Fruit fly (Drosophila melanogaster) whole organism, embryonic: ENCODE data around the gene Scamp.
A peak's percentile ranks its signal among the peaks of the same experiment; 100 is the strongest.

Experiments used
- Adf1 ChIP-seq: fragments of 200-800 bp; sonication (Bioruptor generic); IDR thresholded peaks from 2 replicates; pipeline ENCODE4 v1.3.6; 2022; ENCODE audit warnings: missing biosample characterization, missing genetic modification characterization
- Antp ChIP-seq: fragments of 200-800 bp; sonication (Bioruptor generic); optimal IDR thresholded peaks from 3 replicates; lab custom pipeline; 2016; ENCODE audit warnings: missing biosample characterization, missing genetic modification characterization
- BEAF-32 ChIP-seq: fragments of 200-800 bp; sonication (Bioruptor generic); optimal IDR thresholded peaks from 3 replicates; lab custom pipeline; 2017; ENCODE audit warnings: missing biosample characterization, missing genetic modification characterization, mild to moderate bottlenecking, moderate library complexity, missing genetic modification reagents
- Bdp1 ChIP-seq: fragments of 200-800 bp; sonication (Bioruptor generic); optimal IDR thresholded peaks from 3 replicates; lab custom pipeline; 2016; ENCODE audit warnings: missing biosample characterization, missing genetic modification characterization
- Bgb ChIP-seq: fragments of 200-800 bp; sonication (Bioruptor generic); IDR thresholded peaks from 2 replicates; pipeline ENCODE4 v1.3.6; 2022; ENCODE audit warnings: missing biosample characterization, missing genetic modification characterization; ENCODE audit not compliant: partially characterized antibody
- CG11085 ChIP-seq: fragments of 200-800 bp; sonication (Bioruptor generic); IDR thresholded peaks from 2 replicates; pipeline ENCODE4 v1.3.6; 2022; ENCODE audit warnings: missing biosample characterization, missing genetic modification characterization
- CG11560 ChIP-seq: fragments of 200-800 bp; sonication (Bioruptor generic); IDR thresholded peaks from 3 replicates; pipeline ENCODE4 v1.3.6; 2022; ENCODE audit warnings: missing biosample characterization, missing genetic modification characterization
- CG12104 ChIP-seq: fragments of 200-800 bp; sonication (Bioruptor generic); optimal IDR thresholded peaks from 3 replicates; lab custom pipeline; 2016; ENCODE audit warnings: missing biosample characterization, missing genetic modification characterization
- CG14667 ChIP-seq: fragments of 200-800 bp; sonication (Bioruptor generic); IDR thresholded peaks from 2 replicates; pipeline ENCODE4 v1.3.6; 2022; ENCODE audit warnings: missing biosample characterization, missing genetic modification characterization
- CG17385 ChIP-seq: fragments of 200-800 bp; sonication (Bioruptor generic); optimal IDR thresholded peaks from 3 replicates; lab custom pipeline; 2018; ENCODE audit warnings: missing biosample characterization, mild to moderate bottlenecking, missing genetic modification characterization
- CG3281 ChIP-seq: fragments of 200-800 bp; sonication (Bioruptor generic); optimal IDR thresholded peaks from 3 replicates; lab custom pipeline; 2017; ENCODE audit warnings: missing biosample characterization, mild to moderate bottlenecking, missing genetic modification characterization
- CG4730 ChIP-seq: fragments of 200-800 bp; sonication (Bioruptor generic); IDR thresholded peaks from 2 replicates; pipeline ENCODE4 v1.3.6; 2022; ENCODE audit warnings: missing biosample characterization, missing genetic modification characterization
- CG5180 ChIP-seq: fragments of 200-800 bp; sonication (Bioruptor generic); optimal IDR thresholded peaks from 3 replicates; lab custom pipeline; 2017; ENCODE audit warnings: missing biosample characterization, missing genetic modification characterization, mild to moderate bottlenecking, moderate library complexity, missing genetic modification reagents
- CG6272 ChIP-seq: fragments of 200-800 bp; sonication (Bioruptor generic); IDR thresholded peaks from 2 replicates; pipeline ENCODE4 v1.3.6; 2022; ENCODE audit warnings: missing biosample characterization, missing genetic modification characterization
- CG9727 ChIP-seq: fragments of 200-800 bp; sonication (Bioruptor generic); optimal IDR thresholded peaks from 3 replicates; lab custom pipeline; 2017; ENCODE audit warnings: missing biosample characterization, mild to moderate bottlenecking, missing genetic modification characterization
- CG9817 ChIP-seq: fragments of 200-800 bp; sonication (Bioruptor generic); optimal IDR thresholded peaks from 2 replicates; lab custom pipeline; 2018; ENCODE audit warnings: missing biosample characterization, mild to moderate bottlenecking, missing genetic modification characterization, moderate library complexity
- CoRest ChIP-seq: fragments of 200-800 bp; sonication (Bioruptor generic); optimal IDR thresholded peaks from 3 replicates; lab custom pipeline; 2018; ENCODE audit warnings: missing biosample characterization, mild to moderate bottlenecking, missing genetic modification characterization, moderate library complexity
- Dfd ChIP-seq, 2 experiments: fragments of >200 bp; optimal IDR thresholded peaks; 2 replicates each; lab custom pipeline; 2017; ENCODE audit warnings: missing biosample characterization in 2 of 2, missing genetic modification characterization in 2 of 2
- Drgx ChIP-seq: fragments of 200-800 bp; sonication (Bioruptor generic); IDR thresholded peaks from 2 replicates; pipeline ENCODE4 v1.3.6; 2022; ENCODE audit warnings: missing biosample characterization, missing genetic modification characterization
- E2f2 ChIP-seq: fragments of 200-800 bp; sonication (Bioruptor generic); IDR thresholded peaks from 2 replicates; pipeline ENCODE4 v1.3.6; 2022; ENCODE audit warnings: missing biosample characterization, missing genetic modification characterization
- ERR ChIP-seq: fragments of 200-800 bp; sonication (Bioruptor generic); optimal IDR thresholded peaks from 2 replicates; lab custom pipeline; 2016; ENCODE audit warnings: missing biosample characterization, missing genetic modification characterization
- Eip74EF ChIP-seq, 2 experiments: fragments of 200-800 bp in 1 of 2; fragments of >200 bp in 1 of 2; sonication (Bioruptor generic) in 1 of 2; optimal IDR thresholded peaks; 2 replicates each; lab custom pipeline; 2017 to 2019; ENCODE audit warnings: missing biosample characterization in 2 of 2, missing genetic modification characterization in 2 of 2, mild to moderate bottlenecking in 1 of 2, moderate library complexity in 1 of 2
- HHEX ChIP-seq: fragments of 200-800 bp; sonication (Bioruptor generic); optimal IDR thresholded peaks from 3 replicates; lab custom pipeline; 2017; ENCODE audit warnings: missing biosample characterization, mild to moderate bottlenecking, missing genetic modification characterization, missing genetic modification reagents
- HLH4C ChIP-seq: fragments of 200-800 bp; sonication (Bioruptor generic); IDR thresholded peaks from 3 replicates; pipeline ENCODE4 v1.3.6; 2022; ENCODE audit warnings: missing biosample characterization, missing genetic modification characterization; ENCODE audit not compliant: partially characterized antibody
- Hr39 ChIP-seq: fragments of >200 bp; optimal IDR thresholded peaks from 2 replicates; lab custom pipeline; 2017
- Hsf ChIP-seq: fragments of 200-800 bp; sonication (Bioruptor generic); optimal IDR thresholded peaks from 3 replicates; lab custom pipeline; 2016; ENCODE audit warnings: missing biosample characterization, missing genetic modification characterization
- Nf-YC ChIP-seq: fragments of 200-800 bp; optimal IDR thresholded peaks from 3 replicates; lab custom pipeline; 2019; ENCODE audit warnings: missing biosample characterization, mild to moderate bottlenecking, missing genetic modification characterization, moderate library complexity
- Optix ChIP-seq: fragments of 200-800 bp; sonication (Bioruptor generic); IDR thresholded peaks from 3 replicates; pipeline ENCODE4 v1.3.6; 2022; ENCODE audit warnings: missing biosample characterization, missing genetic modification characterization
- Scr ChIP-seq: fragments of 200-800 bp; sonication (Bioruptor generic); IDR thresholded peaks from 2 replicates; pipeline ENCODE4 v1.3.6; 2022; ENCODE audit warnings: missing biosample characterization, missing genetic modification characterization; ENCODE audit not compliant: partially characterized antibody
- Taf1 ChIP-seq: fragments of 200-800 bp; sonication (Bioruptor generic); IDR thresholded peaks from 2 replicates; pipeline ENCODE4 v1.3.6; 2022; ENCODE audit warnings: missing biosample characterization, missing genetic modification characterization
- Xbp1 ChIP-seq: fragments of 200-800 bp; sonication (Bioruptor generic); optimal IDR thresholded peaks from 3 replicates; lab custom pipeline; 2016; ENCODE audit warnings: missing biosample characterization, mild to moderate bottlenecking, missing genetic modification characterization
- caup ChIP-seq: fragments of 200-800 bp; sonication (Bioruptor generic); optimal IDR thresholded peaks from 3 replicates; lab custom pipeline; 2017; ENCODE audit warnings: missing biosample characterization, mild to moderate bottlenecking, missing genetic modification characterization, moderate library complexity; ENCODE audit not compliant: severe bottlenecking
- dm ChIP-seq: fragments of 200-800 bp; sonication (Bioruptor generic); optimal IDR thresholded peaks from 3 replicates; lab custom pipeline; 2016; ENCODE audit warnings: missing biosample characterization, missing genetic modification characterization
- emc ChIP-seq: fragments of 200-800 bp; sonication (Bioruptor generic); optimal IDR thresholded peaks from 2 replicates; lab custom pipeline; 2016; ENCODE audit warnings: missing biosample characterization, missing genetic modification characterization
- ftz-f1 ChIP-seq: fragments of 200-800 bp; sonication (Bioruptor generic); optimal IDR thresholded peaks from 2 replicates; lab custom pipeline; 2016; ENCODE audit warnings: missing biosample characterization, missing genetic modification characterization
- gfzf ChIP-seq: fragments of 200-800 bp; sonication (Bioruptor generic); optimal IDR thresholded peaks from 2 replicates; lab custom pipeline; 2016; ENCODE audit warnings: missing biosample characterization, mild to moderate bottlenecking, missing genetic modification characterization, moderate library complexity
- hb ChIP-seq: fragments of 200-800 bp; sonication (Bioruptor generic); IDR thresholded peaks from 3 replicates; pipeline ENCODE4 v1.3.6; 2022; ENCODE audit warnings: missing biosample characterization, missing genetic modification characterization; ENCODE audit not compliant: partially characterized antibody
- jing ChIP-seq: fragments of 200-800 bp; sonication (Bioruptor generic); optimal IDR thresholded peaks from 2 replicates; lab custom pipeline; 2018; ENCODE audit warnings: missing biosample characterization, mild to moderate bottlenecking, missing genetic modification characterization
- kni ChIP-seq: fragments of 200-800 bp; sonication (Bioruptor generic); optimal IDR thresholded peaks from 3 replicates; lab custom pipeline; 2017; ENCODE audit warnings: mild to moderate bottlenecking, missing biosample characterization, missing genetic modification reagents, missing genetic modification characterization
- knrl ChIP-seq: fragments of 200-800 bp; sonication (Bioruptor generic); IDR thresholded peaks from 3 replicates; pipeline ENCODE4 v1.3.6; 2022; ENCODE audit warnings: missing biosample characterization, missing genetic modification characterization; ENCODE audit not compliant: partially characterized antibody
- luna ChIP-seq: fragments of 200-800 bp; sonication (Bioruptor generic); optimal IDR thresholded peaks from 2 replicates; lab custom pipeline; 2016; ENCODE audit warnings: missing biosample characterization, missing genetic modification characterization
- maf-S ChIP-seq: fragments of 200-800 bp; sonication (Bioruptor generic); optimal IDR thresholded peaks from 2 replicates; lab custom pipeline; 2016; ENCODE audit warnings: missing biosample characterization, missing genetic modification characterization
- nerfin-2 ChIP-seq: fragments of 200-800 bp; sonication (Bioruptor generic); IDR thresholded peaks from 2 replicates; pipeline ENCODE4 v1.3.6; 2022; ENCODE audit warnings: missing biosample characterization, missing genetic modification characterization; ENCODE audit not compliant: partially characterized antibody
- pnt ChIP-seq: fragments of 200-800 bp; sonication (Bioruptor generic); optimal IDR thresholded peaks from 3 replicates; lab custom pipeline; 2016; ENCODE audit warnings: missing biosample characterization, missing genetic modification characterization
- prd ChIP-seq, 3 experiments: fragments of >200 bp in 2 of 3; fragments of 200-800 bp in 1 of 3; sonication (Bioruptor generic) in 1 of 3; optimal IDR thresholded peaks in 2 of 3; IDR thresholded peaks in 1 of 3; 2 replicates in 2 of 3; 3 replicates in 1 of 3; pipeline versions ENCODE4 v1.3.6 to Lab custom; 2017 to 2022; ENCODE audit warnings: missing biosample characterization in 1 of 3, missing genetic modification characterization in 1 of 3
- pum ChIP-seq: fragments of 200-800 bp; sonication (Bioruptor generic); optimal IDR thresholded peaks from 2 replicates; lab custom pipeline; 2016; ENCODE audit warnings: missing biosample characterization, missing genetic modification characterization
- repo ChIP-seq: fragments of 200-800 bp; sonication (Bioruptor generic); optimal IDR thresholded peaks from 2 replicates; lab custom pipeline; 2016; ENCODE audit warnings: missing biosample characterization, missing genetic modification characterization
- slou ChIP-seq: fragments of 200-800 bp; sonication (Bioruptor generic); optimal IDR thresholded peaks from 3 replicates; lab custom pipeline; 2016; ENCODE audit warnings: missing biosample characterization, missing genetic modification characterization
- sna ChIP-seq: fragments of 200-800 bp; sonication (Bioruptor generic); IDR thresholded peaks from 2 replicates; pipeline ENCODE4 v1.3.6; 2022; ENCODE audit warnings: missing biosample characterization, missing genetic modification characterization; ENCODE audit not compliant: partially characterized antibody
- vnd ChIP-seq: fragments of 200-800 bp; sonication (Bioruptor generic); IDR thresholded peaks from 3 replicates; pipeline ENCODE4 v1.3.6; 2022; ENCODE audit warnings: missing biosample characterization, missing genetic modification characterization; ENCODE audit not compliant: partially characterized antibody

The Scamp gene

dm6 chrX:15486682-15487081 is 37.0 kb upstream of the Scamp start, which contains the start of gene Gmap (continued):
- TF ChIP-seq HLH4C (GFP tag; lab: Robert Waterston, UW) (peak; percentile 96), Eip74EF (GFP tag; optimal IDR thresholded peaks at IDR 0.05; lab: Kevin White, UChicago) (no peak), emc (no peak), Hr39 (lab: Kevin White, UChicago) (no peak), Dfd (GFP tag; optimal IDR thresholded peaks at IDR 0.05; lab: Kevin White, UChicago) (no peak), jing (GFP tag; lab: Kevin White, UChicago) (no peak), repo (GFP tag; lab: Kevin White, UChicago) (no peak), kni (GFP tag; lab: Kevin White, UChicago) (no peak), sna (GFP tag; lab: Robert Waterston, UW) (peak; percentile 80), Adf1 (GFP tag; lab: Robert Waterston, UW) (0 out of 2 replicates have a peak, but pooled peaks have one; percentile 8), E2f2 (GFP tag; lab: Robert Waterston, UW) (peak; percentile 94), vnd (GFP tag; lab: Robert Waterston, UW) (peak; percentile 82), pum (GFP tag; lab: Kevin White, UChicago) (no peak), luna (GFP tag; lab: Kevin White, UChicago) (no peak), BEAF-32 (GFP tag; lab: Kevin White, UChicago) (peak; percentile 64), Xbp1 (peak; percentile 37), ftz-f1 (no peak), Taf1 (GFP tag; lab: Robert Waterston, UW) (no peak), CoRest (tag; lab: Kevin White, UChicago) (no peak), maf-S (no peak), knrl (peak; percentile 64), Antp (no peak), prd (optimal IDR thresholded peaks at IDR 0.05; lab: Kevin White, UChicago) (no peak), prd (GFP tag; IDR thresholded peaks at IDR 0.05; lab: Robert Waterston, UW) (no peak), CG5180 (GFP tag; lab: Kevin White, UChicago) (no peak), caup (GFP tag; lab: Kevin White, UChicago) (no peak), dm (no peak), hb (GFP tag; lab: Robert Waterston, UW) (peak; percentile 90), pnt (GFP tag; lab: Kevin White, UChicago) (no peak), Nf-YC (peak; percentile 20), CG11560 (tag; lab: Robert Waterston, UW) (no peak), slou (GFP tag; lab: Kevin White, UChicago) (no peak), nerfin-2 (GFP tag; lab: Robert Waterston, UW) (peak; percentile 96), CG6272 (no peak), Bdp1 (no peak), Drgx (GFP tag; lab: Robert Waterston, UW) (no peak), CG9817 (tag; lab: Kevin White, UChicago) (no peak), Scr (GFP tag; lab: Robert Waterston, UW) (peak; percentile 80), CG12104 (GFP tag; lab: Kevin White, UChicago) (no peak), Bgb (GFP tag; lab: Robert Waterston, UW) (peak; percentile 90), HHEX (GFP tag; lab: Kevin White, UChicago) (no peak), CG3281 (no peak), Hsf (GFP tag; lab: Kevin White, UChicago) (no peak), CG4730 (GFP tag; lab: Robert Waterston, UW) (no peak), CG17385 (GFP tag; lab: Kevin White, UChicago) (no peak), gfzf (no peak), CG14667 (no peak), CG9727 (GFP tag; lab: Kevin White, UChicago) (no peak), ERR (no peak), CG11085 (GFP tag; lab: Robert Waterston, UW) (no peak), Optix (no peak)
